Worm (Caenorhabditis elegans): ENCODE results near the gene lea-1.

The lea-1 gene

ce11 chrV:10043234-10043796 is 31.6 kb downstream of the lea-1 start, which contains the start of gene T06E8.8 (continued):
- TF ChIP-seq egl-43 (GFP tag; IDR thresholded peaks at IDR 0.05) (0 out of 2 replicates have a peak, but pooled peaks have one; percentile 8), nhr-237 (tag; optimal IDR thresholded peaks at IDR 0.05) (no peak), nhr-48 (tag; optimal IDR thresholded peaks at IDR 0.05) (peak; percentile 63), ceh-62 (tag; optimal IDR thresholded peaks at IDR 0.05) (no peak), nhr-111 (GFP tag; optimal IDR thresholded peaks at IDR 0.05) (no peak), D1046.2 (GFP tag; IDR thresholded peaks at IDR 0.05) (no peak), ama-1 (optimal IDR thresholded peaks at IDR 0.05) (no peak), zag-1 (tag; optimal IDR thresholded peaks at IDR 0.05) (no peak), R02D3.7 (tag; optimal IDR thresholded peaks at IDR 0.05) (no peak), ceh-32 (tag; optimal IDR thresholded peaks at IDR 0.05; ENCODE audit: poor library complexity) (no peak), hmg-1.1 (GFP tag; IDR thresholded peaks at IDR 0.05) (peak; percentile 64), daf-19 (GFP tag; conservative IDR thresholded peaks at IDR 0.05) (no peak), unc-130 (GFP tag; optimal IDR thresholded peaks at IDR 0.05) (no peak), nhr-102 (tag; optimal IDR thresholded peaks at IDR 0.05) (no peak), hlh-30 (tag; optimal IDR thresholded peaks at IDR 0.05; ENCODE audit: insufficient read depth) (peak; percentile 93), ztf-11 (tag; optimal IDR thresholded peaks at IDR 0.05) (no peak), mxl-2 (GFP tag; conservative IDR thresholded peaks at IDR 0.05) (no peak), ceh-82 (tag; optimal IDR thresholded peaks at IDR 0.05) (no peak), daf-12 (tag; optimal IDR thresholded peaks at IDR 0.05) (no peak), Y48G9A.11 (GFP tag; IDR thresholded peaks at IDR 0.05) (no peak), nhr-77 (tag; optimal IDR thresholded peaks at IDR 0.05) (no peak), T26A8.4 (GFP tag; IDR thresholded peaks at IDR 0.05) (no peak), nhr-76 (tag; optimal IDR thresholded peaks at IDR 0.05) (no peak), unc-62 (GFP tag; optimal IDR thresholded peaks at IDR 0.05 in 1 of 2) (peak in 1 of 2 experiments; percentile 80), unc-62 (tag; optimal IDR thresholded peaks at IDR 0.05) (no peak), mdt-29 (GFP tag; IDR thresholded peaks at IDR 0.05) (no peak), lir-3 (tag; optimal IDR thresholded peaks at IDR 0.05) (no peak), F37D6.2 (tag; optimal IDR thresholded peaks at IDR 0.05) (no peak), dmd-9 (GFP tag; IDR thresholded peaks at IDR 0.05) (no peak), F26F4.8 (GFP tag; conservative IDR thresholded peaks at IDR 0.05) (no peak), spr-3 (GFP tag; optimal IDR thresholded peaks at IDR 0.05) (no peak), ZK337.2 (GFP tag; IDR thresholded peaks at IDR 0.05) (no peak), nhr-6 (tag; optimal IDR thresholded peaks at IDR 0.05) (peak; percentile 76), lin-39 (tag; optimal IDR thresholded peaks at IDR 0.05) (no peak), ceh-44 (GFP tag; IDR thresholded peaks at IDR 0.05) (no peak), spr-1 (tag; optimal IDR thresholded peaks at IDR 0.05) (no peak), ceh-28 (tag; optimal IDR thresholded peaks at IDR 0.05) (no peak), lin-13 (GFP tag; optimal IDR thresholded peaks at IDR 0.05) (no peak), lin-29 (GFP tag; IDR thresholded peaks at IDR 0.05) (no peak), fkh-10 (GFP tag; optimal IDR thresholded peaks at IDR 0.05) (no peak), tag-97 (GFP tag; IDR thresholded peaks at IDR 0.05) (no peak), snpc-1.2 (GFP tag; IDR thresholded peaks at IDR 0.05) (no peak), hif-1 (tag; optimal IDR thresholded peaks at IDR 0.05) (no peak), tra-1 (GFP tag; IDR thresholded peaks at IDR 0.05) (peak; percentile 61; the same call in 1 of the 2 replicates), lim-7 (GFP tag; IDR thresholded peaks at IDR 0.05) (no peak), lsy-2 (tag; optimal IDR thresholded peaks at IDR 0.05) (peak; percentile 4 to 86), ctbp-1 (GFP tag; IDR thresholded peaks at IDR 0.05) (no peak), Y75B8A.6 (GFP tag; IDR thresholded peaks at IDR 0.05) (no peak), vab-7 (GFP tag; IDR thresholded peaks at IDR 0.05) (no peak), arid-1 (GFP tag; conservative IDR thresholded peaks at IDR 0.05) (no peak), ztf-7 (tag; optimal IDR thresholded peaks at IDR 0.05) (no peak), skn-1 (tag; optimal IDR thresholded peaks at IDR 0.05) (no peak), zip-11 (GFP tag; IDR thresholded peaks at IDR 0.05) (no peak)

Data from whole organism, L4 larva.